Worm (Caenorhabditis elegans): Measurements from ENCODE around the gene F58H1.8.

DNA sequence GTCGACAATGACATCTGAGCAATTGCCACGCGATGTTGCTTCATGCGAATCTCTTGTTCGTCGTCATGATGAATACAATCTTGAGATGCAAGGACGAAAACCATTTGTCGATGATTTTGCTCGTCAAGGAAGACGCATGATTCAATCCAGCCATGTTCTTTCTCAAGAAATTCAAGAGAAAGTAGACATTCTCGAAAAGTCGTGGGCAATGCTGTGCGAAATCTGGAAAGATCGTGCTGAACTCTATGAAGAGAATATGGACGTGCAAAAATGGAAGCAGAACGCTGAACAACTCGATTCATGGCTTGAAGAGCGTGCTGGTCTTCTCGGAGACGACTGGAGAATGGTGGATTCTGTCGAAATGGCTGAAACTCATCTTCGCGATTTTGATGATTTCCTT, 21.7 kb upstream of the F58H1.8 start:
- TF ChIP-seq zip-8 (tag; optimal IDR thresholded peaks at IDR 0.05) (no peak), pha-4 (tag; optimal IDR thresholded peaks at IDR 0.05) (no peak), blmp-1 (tag; optimal IDR thresholded peaks at IDR 0.05) (no peak), ceh-83 (GFP tag; optimal IDR thresholded peaks at IDR 0.05) (no peak), unc-62 (GFP tag; optimal IDR thresholded peaks at IDR 0.05) (no peak), snpc-4 (tag; optimal IDR thresholded peaks at IDR 0.05) (no peak), ztf-11 (tag; optimal IDR thresholded peaks at IDR 0.05) (no peak)
